Comparison of ENCODE assay signal across 4 fruit fly cellular contexts in the genomic region with DNA sequence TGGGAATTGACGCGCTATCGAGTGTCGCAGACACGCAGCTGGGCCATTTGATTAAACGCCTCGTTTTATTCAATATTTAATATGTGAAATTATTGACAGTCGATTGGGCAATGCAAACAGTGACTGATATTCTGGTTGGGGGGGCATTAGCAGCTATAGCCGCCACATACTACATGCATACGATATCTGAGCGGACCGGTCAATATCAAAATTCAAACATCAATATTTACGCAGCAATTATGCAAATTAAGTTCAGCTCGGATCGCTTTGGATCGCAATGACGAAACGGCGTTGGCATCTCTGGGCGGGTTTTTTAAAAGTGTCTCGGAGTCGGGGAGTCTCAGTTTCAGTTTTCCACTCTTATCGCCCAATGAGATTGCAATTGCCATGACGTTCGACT.
A peak's percentile ranks its signal among the peaks of the same experiment; 100 is the strongest.
TF ChIP-seq lines count a peak whose summit lies in the region.

No protein-coding gene starts in this region.

- no peak for TF ChIP-seq CTCF in whole organism, embryonic (GFP tag; optimal IDR thresholded peaks at IDR 0.05; lab: Kevin White, UChicago)

TF ChIP-seq in whole organism, embryonic, 481 proteins besides CTCF, POLR2A, EP300 and RAD21 (continues in another document):
- no peak for TF ChIP-seq bsh (GFP tag; optimal IDR thresholded peaks at IDR 0.05; lab: Kevin White, UChicago)
- no peak for TF ChIP-seq gce (GFP tag; IDR thresholded peaks at IDR 0.05; lab: Robert Waterston, UW)
- no peak for TF ChIP-seq kni (GFP tag; optimal IDR thresholded peaks at IDR 0.05; lab: Kevin White, UChicago)
- no peak for TF ChIP-seq CG14710 (tag; optimal IDR thresholded peaks at IDR 0.05; lab: Kevin White, UChicago)
- peak; percentile 46 for TF ChIP-seq CG12071 (GFP tag; optimal IDR thresholded peaks at IDR 0.05; lab: Kevin White, UChicago)
- TF ChIP-seq Hr39 (optimal IDR thresholded peaks at IDR 0.05; lab: Kevin White, UChicago), result no peak
- TF ChIP-seq sd (tag; optimal IDR thresholded peaks at IDR 0.05; lab: Kevin White, UChicago), result peak; percentile 63
- no peak for TF ChIP-seq CG1792 (GFP tag; optimal IDR thresholded peaks at IDR 0.05; lab: Kevin White, UChicago)
- peak; percentile 23 for TF ChIP-seq CG11504 (tag; optimal IDR thresholded peaks at IDR 0.05; lab: Kevin White, UChicago)
- 0 out of 2 replicates have a peak, but pooled peaks have one; percentile 29 for TF ChIP-seq sob (GFP tag; IDR thresholded peaks at IDR 0.05; lab: Robert Waterston, UW)
- no peak for TF ChIP-seq PHDP (tag; optimal IDR thresholded peaks at IDR 0.05; lab: Kevin White, UChicago)
- no peak for TF ChIP-seq CG8924 (tag; optimal IDR thresholded peaks at IDR 0.05; lab: Kevin White, UChicago)
- TF ChIP-seq org-1 (GFP tag; optimal IDR thresholded peaks at IDR 0.05; lab: Kevin White, UChicago), result no peak
- TF ChIP-seq CG5180 (GFP tag; optimal IDR thresholded peaks at IDR 0.05; lab: Kevin White, UChicago), result peak; percentile 4
- no peak for TF ChIP-seq ash1 (GFP tag; optimal IDR thresholded peaks at IDR 0.05; lab: Kevin White, UChicago)
- no peak for TF ChIP-seq CG12104 (GFP tag; optimal IDR thresholded peaks at IDR 0.05; lab: Kevin White, UChicago)
- no peak for TF ChIP-seq BEAF-32 (GFP tag; optimal IDR thresholded peaks at IDR 0.05; lab: Kevin White, UChicago)
- no peak for TF ChIP-seq btn (GFP tag; optimal IDR thresholded peaks at IDR 0.05; lab: Kevin White, UChicago)
- no peak for TF ChIP-seq CG7786 (GFP tag; optimal IDR thresholded peaks at IDR 0.05; lab: Kevin White, UChicago)
- peak; percentile 24 for TF ChIP-seq Meics (GFP tag; optimal IDR thresholded peaks at IDR 0.05; lab: Kevin White, UChicago)
- no peak for TF ChIP-seq CG13894 (tag; optimal IDR thresholded peaks at IDR 0.05; lab: Kevin White, UChicago)
- peak; percentile 56 for TF ChIP-seq CG8281 (tag; optimal IDR thresholded peaks at IDR 0.05; lab: Kevin White, UChicago)

TF ChIP-seq in whole organism, prepupa, 60 proteins besides CTCF, POLR2A, EP300 and RAD21 (continues in another document):
- TF ChIP-seq OdsH (GFP tag; optimal IDR thresholded peaks at IDR 0.05; lab: Kevin White, UChicago), result no peak
- no peak for TF ChIP-seq Eip93F (GFP tag; optimal IDR thresholded peaks at IDR 0.05; lab: Kevin White, UChicago)
- TF ChIP-seq Gug (GFP tag; IDR thresholded peaks at IDR 0.05; lab: Robert Waterston, UW), result no peak
- TF ChIP-seq esn (GFP tag; optimal IDR thresholded peaks at IDR 0.05; lab: Kevin White, UChicago), result peak; percentile 33
- TF ChIP-seq CG6854 (GFP tag; optimal IDR thresholded peaks at IDR 0.05; lab: Kevin White, UChicago), result peak; percentile 66
- no peak for TF ChIP-seq CG6163 (GFP tag; IDR thresholded peaks at IDR 0.05; lab: Robert Waterston, UW)
- no peak for TF ChIP-seq Eip78C (GFP tag; lab: Kevin White, UChicago)
- TF ChIP-seq CG11762 (GFP tag; optimal IDR thresholded peaks at IDR 0.05; lab: Kevin White, UChicago; ENCODE audit: insufficient read depth), result no peak
- no peak for TF ChIP-seq Sox15 (GFP tag; optimal IDR thresholded peaks at IDR 0.05; lab: Kevin White, UChicago)
- TF ChIP-seq Smox (GFP tag; optimal IDR thresholded peaks at IDR 0.05; lab: Kevin White, UChicago), result no peak
- no peak for TF ChIP-seq CG6276 (GFP tag; optimal IDR thresholded peaks at IDR 0.05; lab: Kevin White, UChicago)
- TF ChIP-seq acj6 (GFP tag; optimal IDR thresholded peaks at IDR 0.05; lab: Kevin White, UChicago), result no peak
- no peak for TF ChIP-seq salr (GFP tag; optimal IDR thresholded peaks at IDR 0.05; lab: Kevin White, UChicago)
- TF ChIP-seq svp (GFP tag; lab: Kevin White, UChicago), result peak; percentile 57
- no peak for TF ChIP-seq CG4318 (GFP tag; optimal IDR thresholded peaks at IDR 0.05; lab: Kevin White, UChicago)
- peak; percentile 12 for TF ChIP-seq CG34406 (GFP tag; optimal IDR thresholded peaks at IDR 0.05; lab: Kevin White, UChicago)
- TF ChIP-seq Ets96B (tag; optimal IDR thresholded peaks at IDR 0.05; lab: Kevin White, UChicago), result no peak
- no peak for TF ChIP-seq net (GFP tag; optimal IDR thresholded peaks at IDR 0.05; lab: Kevin White, UChicago)
- TF ChIP-seq CG3032 (tag; optimal IDR thresholded peaks at IDR 0.05; lab: Kevin White, UChicago), result no peak
- TF ChIP-seq CG6792 (GFP tag; optimal IDR thresholded peaks at IDR 0.05; lab: Kevin White, UChicago), result no peak
- TF ChIP-seq vri (GFP tag; optimal IDR thresholded peaks at IDR 0.05; lab: Kevin White, UChicago), result peak; percentile 40
- no peak for TF ChIP-seq lz (GFP tag; optimal IDR thresholded peaks at IDR 0.05; lab: Kevin White, UChicago)
- TF ChIP-seq Hr39 (GFP tag; optimal IDR thresholded peaks at IDR 0.05; lab: Kevin White, UChicago), result no peak
- no peak for TF ChIP-seq achi (GFP tag; optimal IDR thresholded peaks at IDR 0.05; lab: Kevin White, UChicago)

TF ChIP-seq in whole organism, pupa, 21 proteins besides CTCF, POLR2A, EP300 and RAD21:
- TF ChIP-seq CG32121 (GFP tag; IDR thresholded peaks at IDR 0.05; lab: Robert Waterston, UW) (no peak), Snoo (tag; optimal IDR thresholded peaks at IDR 0.05; lab: Kevin White, UChicago) (peak; percentile 30)

TF ChIP-seq in whole organism, wandering third instar larva, 38 proteins besides CTCF, POLR2A, EP300 and RAD21:
- TF ChIP-seq Sp1 (GFP tag; optimal IDR thresholded peaks at IDR 0.05; lab: Kevin White, UChicago) (peak; percentile 69), Vsx2 (GFP tag; optimal IDR thresholded peaks at IDR 0.05; lab: Kevin White, UChicago; ENCODE audit: partially characterized antibody) (no peak), Hr83 (GFP tag; optimal IDR thresholded peaks at IDR 0.05; lab: Kevin White, UChicago; ENCODE audit: poor library complexity, severe bottlenecking) (peak; percentile 44), brk (GFP tag; optimal IDR thresholded peaks at IDR 0.05; lab: Kevin White, UChicago) (no peak), Mio (GFP tag; optimal IDR thresholded peaks at IDR 0.05; lab: Kevin White, UChicago) (no peak), fru (GFP tag; optimal IDR thresholded peaks at IDR 0.05; lab: Kevin White, UChicago) (peak; percentile 20), lola (GFP tag; optimal IDR thresholded peaks at IDR 0.05; lab: Kevin White, UChicago) (no peak), psq (GFP tag; optimal IDR thresholded peaks at IDR 0.05; lab: Kevin White, UChicago) (peak; percentile 7), CG9705 (GFP tag; optimal IDR thresholded peaks at IDR 0.05; lab: Kevin White, UChicago) (peak; percentile 57), HLH106 (tag; optimal IDR thresholded peaks at IDR 0.05; lab: Kevin White, UChicago) (no peak), jim (GFP tag; optimal IDR thresholded peaks at IDR 0.05; lab: Kevin White, UChicago) (no peak), br (GFP tag; optimal IDR thresholded peaks at IDR 0.05; lab: Kevin White, UChicago) (peak; percentile 64), sage (GFP tag; optimal IDR thresholded peaks at IDR 0.05; lab: Kevin White, UChicago) (no peak), Dfd (GFP tag; optimal IDR thresholded peaks at IDR 0.05; lab: Kevin White, UChicago) (no peak), dmrt93B (GFP tag; optimal IDR thresholded peaks at IDR 0.05; lab: Kevin White, UChicago) (peak; percentile 52), CG32264 (GFP tag; optimal IDR thresholded peaks at IDR 0.05; lab: Kevin White, UChicago) (no peak), rgr (GFP tag; optimal IDR thresholded peaks at IDR 0.05; lab: Kevin White, UChicago) (peak; percentile 55), dsf (GFP tag; optimal IDR thresholded peaks at IDR 0.05; lab: Kevin White, UChicago; ENCODE audit: borderline replicate concordance) (peak; percentile 8), Jra (GFP tag; optimal IDR thresholded peaks at IDR 0.05; lab: Kevin White, UChicago) (no peak), GATAd (GFP tag; optimal IDR thresholded peaks at IDR 0.05; lab: Kevin White, UChicago) (no peak), Hr78 (GFP tag; optimal IDR thresholded peaks at IDR 0.05; lab: Kevin White, UChicago) (no peak), h (GFP tag; optimal IDR thresholded peaks at IDR 0.05; lab: Kevin White, UChicago) (peak; percentile 13), pan (optimal IDR thresholded peaks at IDR 0.05; lab: Kevin White, UChicago) (no peak), Dif (GFP tag; optimal IDR thresholded peaks at IDR 0.05; lab: Kevin White, UChicago; ENCODE audit: partially characterized antibody) (no peak), ey (GFP tag; optimal IDR thresholded peaks at IDR 0.05; lab: Kevin White, UChicago) (peak; percentile 14), Rel (GFP tag; optimal IDR thresholded peaks at IDR 0.05; lab: Kevin White, UChicago) (no peak), Rel (tag; optimal IDR thresholded peaks at IDR 0.05; lab: Kevin White, UChicago) (peak; percentile 21), foxo (GFP tag; optimal IDR thresholded peaks at IDR 0.05; lab: Kevin White, UChicago) (peak in 1 of 2 experiments; percentile 43), Hnf4 (GFP tag; optimal IDR thresholded peaks at IDR 0.05; lab: Kevin White, UChicago) (peak; percentile 28), Myc (optimal IDR thresholded peaks at IDR 0.05; lab: Kevin White, UChicago) (no peak), N (GFP tag; optimal IDR thresholded peaks at IDR 0.05; lab: Kevin White, UChicago) (no peak), CrebA (GFP tag; optimal IDR thresholded peaks at IDR 0.05; lab: Kevin White, UChicago; ENCODE audit: borderline replicate concordance) (no peak), Abd-B (GFP tag; optimal IDR thresholded peaks at IDR 0.05; lab: Kevin White, UChicago) (no peak), usp (GFP tag; optimal IDR thresholded peaks at IDR 0.05; lab: Kevin White, UChicago) (no peak), sv (GFP tag; optimal IDR thresholded peaks at IDR 0.05; lab: Kevin White, UChicago) (no peak), tai (GFP tag; optimal IDR thresholded peaks at IDR 0.05; lab: Kevin White, UChicago) (no peak), dl (GFP tag; optimal IDR thresholded peaks at IDR 0.05; lab: Kevin White, UChicago; ENCODE audit: insufficient read depth in 1 of 2, partially characterized antibody in 2 of 2) (no peak), OdsH (GFP tag; optimal IDR thresholded peaks at IDR 0.05; lab: Kevin White, UChicago) (peak; percentile 35), woc (GFP tag; optimal IDR thresholded peaks at IDR 0.05; lab: Kevin White, UChicago) (no peak)
